Worm (Caenorhabditis elegans) whole organism, L1 larva: ENCODE results near the gene T28H11.7.

Experiments
- C04F5.9 ChIP-seq: sonication (generic microtip); optimal IDR thresholded peaks from 2 replicates; lab custom pipeline; 2016; ENCODE audit warnings: missing genetic modification characterization, missing compliant biosample characterization
- grh-1 ChIP-seq: fragments of 200-800 bp; sonication (Bioruptor generic); IDR thresholded peaks from 2 replicates; pipeline ENCODE4 v1.3.6; 2022; ENCODE audit warnings: missing genetic modification reagents, missing genetic modification characterization, missing compliant biosample characterization
- lsy-2 ChIP-seq, 2 experiments: fragments of 150-350 bp; optimal IDR thresholded peaks; 2 replicates each; lab custom pipeline; 2014; ENCODE audit warnings: missing biosample characterization in 2 of 2, missing genetic modification characterization in 2 of 2
- nhr-11 ChIP-seq: fragments of 150-350 bp; optimal IDR thresholded peaks from 2 replicates; lab custom pipeline; 2014; ENCODE audit warnings: missing biosample characterization, missing genetic modification characterization
- pqm-1 ChIP-seq: sonication (generic microtip); optimal IDR thresholded peaks from 3 replicates; lab custom pipeline; 2017; ENCODE audit warnings: missing biosample characterization, missing genetic modification characterization
- snpc-4 ChIP-seq: fragments of 150-350 bp; optimal IDR thresholded peaks from 2 replicates; lab custom pipeline; 2014; ENCODE audit warnings: missing biosample characterization, missing genetic modification characterization
- unc-86 ChIP-seq: sonication (generic microtip); optimal IDR thresholded peaks from 2 replicates; lab custom pipeline; 2016; ENCODE audit warnings: missing genetic modification characterization, missing compliant biosample characterization
- ztf-11 ChIP-seq, 2 experiments: sonication (generic microtip); optimal IDR thresholded peaks; 2 replicates each; lab custom pipeline; 2016 to 2017; ENCODE audit warnings: missing genetic modification characterization in 2 of 2, missing biosample characterization in 1 of 2, missing compliant biosample characterization in 1 of 2

ce11 chrIV:5045389-5045788, 28.4 kb upstream of the T28H11.7 start, which contains the start of gene hot-9:
- TF ChIP-seq ztf-11 (tag; optimal IDR thresholded peaks at IDR 0.05; lab: Kevin White, UChicago) = no peak
- no peak for TF ChIP-seq nhr-11 (tag; lab: Kevin White, UChicago)
- TF ChIP-seq C04F5.9 (tag; lab: Kevin White, UChicago) = no peak
- TF ChIP-seq snpc-4 (tag; lab: Kevin White, UChicago) = no peak
- no peak for TF ChIP-seq lsy-2 (tag; optimal IDR thresholded peaks at IDR 0.05; lab: Kevin White, UChicago)
- TF ChIP-seq pqm-1 (tag; lab: Kevin White, UChicago) = no peak
- no peak for TF ChIP-seq grh-1 (GFP tag; lab: Robert Waterston, UW)
- no peak for TF ChIP-seq unc-86 (tag; lab: Kevin White, UChicago)
